Worm (Caenorhabditis elegans) whole organism, late embryonic: ENCODE results near the gene sptl-1.

ENCODE experiments used
- elt-2 ChIP-seq: sonication (generic microtip); optimal IDR thresholded peaks from 2 replicates; lab custom pipeline; 2016; ENCODE audit warnings: missing genetic modification reagents, missing genetic modification characterization, missing compliant biosample characterization
- hlh-30 ChIP-seq: sonication (generic microtip); optimal IDR thresholded peaks from 2 replicates; lab custom pipeline; 2017; ENCODE audit warnings: antibody characterized with exemption, missing genetic modification characterization, missing compliant biosample characterization; ENCODE audit not compliant: insufficient read depth
- hlh-6 ChIP-seq: sonication (generic microtip); optimal IDR thresholded peaks from 2 replicates; lab custom pipeline; 2016; ENCODE audit warnings: missing genotype, missing genetic modification characterization, missing compliant biosample characterization
- npax-4 ChIP-seq: sonication (generic microtip); optimal IDR thresholded peaks from 2 replicates; lab custom pipeline; 2016; ENCODE audit warnings: missing genetic modification characterization, missing compliant biosample characterization
- pha-4 ChIP-seq: fragments of 150-350 bp; optimal IDR thresholded peaks from 2 replicates; lab custom pipeline; 2018; ENCODE audit warnings: missing biosample characterization, missing genetic modification reagents, missing genetic modification characterization
- sox-2 ChIP-seq: fragments of 200-800 bp; sonication (Bioruptor generic); IDR thresholded peaks from 2 replicates; pipeline ENCODE4 v1.3.6; 2022; ENCODE audit warnings: missing genetic modification reagents, missing genetic modification characterization, missing compliant biosample characterization

- TF ChIP-seq elt-2 (tag; lab: Kevin White, UChicago) (no peak), hlh-6 (tag; lab: Kevin White, UChicago) (no peak), hlh-30 (tag; lab: Kevin White, UChicago) (no peak), pha-4 (tag; lab: Kevin White, UChicago) (no peak), sox-2 (GFP tag; lab: Robert Waterston, UW) (no peak), npax-4 (no peak)
Measured at ce11 chrII:6349-6748, 45.1 kb upstream of the sptl-1 start, which contains the start of gene osta-1.
